Worm (Caenorhabditis elegans) whole organism, L4/young adult: ENCODE data around the gene T04B2.8.

Source experiments
- W03F9.2 ChIP-seq: fragments of 150-350 bp; optimal IDR thresholded peaks from 2 replicates; lab custom pipeline; 2014; ENCODE audit warnings: missing biosample characterization, missing genetic modification characterization
- dao-5 ChIP-seq: sonication (generic microtip); optimal IDR thresholded peaks from 2 replicates; lab custom pipeline; 2016; ENCODE audit warnings: missing genotype, missing genetic modification characterization, moderate library complexity, missing compliant biosample characterization

- TF ChIP-seq dao-5 (tag; lab: Kevin White, UChicago) = no peak
- TF ChIP-seq W03F9.2 (tag; lab: Kevin White, UChicago) = no peak
Measured at ce11 chrIV:10059175-10059574, 8.2 kb upstream of the T04B2.8 start.
